Fruit fly (Drosophila melanogaster): Measurements from ENCODE around the gene CG17219.
A peak's percentile ranks its signal among the peaks of the same experiment; 100 is the strongest.

Gene CG17219

dm6 chr2L:2987681-2988381 is 41.2 kb upstream of the CG17219 start, which contains the start of the genes Chd1 and Bem46 (continued):
- TF ChIP-seq CG10654 (GFP tag; optimal IDR thresholded peaks at IDR 0.05): peak; percentile 85
- peak; percentile 78 for TF ChIP-seq CG7372 (GFP tag; IDR thresholded peaks at IDR 0.05)
- peak; percentile 14 for TF ChIP-seq CG12071 (GFP tag; optimal IDR thresholded peaks at IDR 0.05)
- TF ChIP-seq Ptx1 (GFP tag; IDR thresholded peaks at IDR 0.05): peak; percentile 91
- no peak for TF ChIP-seq ERR (GFP tag; optimal IDR thresholded peaks at IDR 0.05)
- peak; percentile 64 to 92 for TF ChIP-seq crp (GFP tag; optimal IDR thresholded peaks at IDR 0.05)
- peak; percentile 92 for TF ChIP-seq Hr3 (GFP tag; optimal IDR thresholded peaks at IDR 0.05)
- TF ChIP-seq her (GFP tag; optimal IDR thresholded peaks at IDR 0.05): peak; percentile 24
- TF ChIP-seq CG9817 (tag; optimal IDR thresholded peaks at IDR 0.05): peak; percentile 89

dm6 chr2L:2992664-2993174 is 36.3 kb upstream of the CG17219 start, which contains the start of the genes okr and CG3558:
okr (minus strand) TSS chr2L:2992759.
CG3558 (plus strand) TSS chr2L:2992870.
- TF ChIP-seq Gsc (GFP tag; IDR thresholded peaks at IDR 0.05) (no peak), salm (tag; optimal IDR thresholded peaks at IDR 0.05) (no peak), E2f1 (GFP tag; IDR thresholded peaks at IDR 0.05) (no peak), CG9215 (GFP tag; IDR thresholded peaks at IDR 0.05) (no peak), CG32772 (GFP tag; IDR thresholded peaks at IDR 0.05) (no peak), CG3407 (GFP tag; optimal IDR thresholded peaks at IDR 0.05) (no peak), Mes4 (GFP tag; optimal IDR thresholded peaks at IDR 0.05) (no peak), stwl (tag; optimal IDR thresholded peaks at IDR 0.05) (peak; percentile 74), grn (GFP tag; optimal IDR thresholded peaks at IDR 0.05) (no peak), row (GFP tag; IDR thresholded peaks at IDR 0.05) (peak; percentile 47; the same call in 2 of the 3 replicates), zen (tag; optimal IDR thresholded peaks at IDR 0.05) (no peak), B-H2 (GFP tag; optimal IDR thresholded peaks at IDR 0.05) (no peak), her (GFP tag; optimal IDR thresholded peaks at IDR 0.05) (no peak), CG12391 (tag; optimal IDR thresholded peaks at IDR 0.05) (peak; percentile 9), crc (GFP tag; optimal IDR thresholded peaks at IDR 0.05) (no peak), bcd (GFP tag; optimal IDR thresholded peaks at IDR 0.05) (no peak), CG2120 (GFP tag; optimal IDR thresholded peaks at IDR 0.05) (peak; percentile 23), ind (GFP tag; optimal IDR thresholded peaks at IDR 0.05) (no peak), CG32532 (GFP tag; IDR thresholded peaks at IDR 0.05) (no peak; the same call in 1 of the 2 replicates), CG13296 (GFP tag; optimal IDR thresholded peaks at IDR 0.05) (no peak), Dref (GFP tag; IDR thresholded peaks at IDR 0.05) (peak; percentile 72), NfI (GFP tag; optimal IDR thresholded peaks at IDR 0.05) (no peak), amos (GFP tag; IDR thresholded peaks at IDR 0.05; ENCODE audit: partially characterized antibody) (peak; percentile 83), ERR (GFP tag; optimal IDR thresholded peaks at IDR 0.05) (no peak), CG11696 (GFP tag; IDR thresholded peaks at IDR 0.05) (no peak), CG33557 (GFP tag; optimal IDR thresholded peaks at IDR 0.05) (no peak), sisA (GFP tag; IDR thresholded peaks at IDR 0.05) (no peak), CG10274 (GFP tag; optimal IDR thresholded peaks at IDR 0.05) (no peak), BtbVII (GFP tag; optimal IDR thresholded peaks at IDR 0.05) (no peak), maf-S (GFP tag; optimal IDR thresholded peaks at IDR 0.05) (no peak), Hand (GFP tag; optimal IDR thresholded peaks at IDR 0.05) (no peak), gcm (GFP tag; optimal IDR thresholded peaks at IDR 0.05) (no peak), CG4424 (GFP tag; optimal IDR thresholded peaks at IDR 0.05) (no peak), CG12219 (GFP tag; optimal IDR thresholded peaks at IDR 0.05) (no peak), CG6654 (GFP tag; optimal IDR thresholded peaks at IDR 0.05) (no peak), p53 (GFP tag; optimal IDR thresholded peaks at IDR 0.05) (no peak), Nf-YC (tag; optimal IDR thresholded peaks at IDR 0.05) (no peak), so (GFP tag; IDR thresholded peaks at IDR 0.05) (no peak), exex (tag; optimal IDR thresholded peaks at IDR 0.05) (no peak), Blimp-1 (GFP tag; optimal IDR thresholded peaks at IDR 0.05) (peak; percentile 73), CG10321 (GFP tag; IDR thresholded peaks at IDR 0.05) (no peak)

Measured in whole organism, embryonic.